Worm (Caenorhabditis elegans): Measurements from ENCODE around the gene ZC155.4.

The ZC155.4 gene

DNA sequence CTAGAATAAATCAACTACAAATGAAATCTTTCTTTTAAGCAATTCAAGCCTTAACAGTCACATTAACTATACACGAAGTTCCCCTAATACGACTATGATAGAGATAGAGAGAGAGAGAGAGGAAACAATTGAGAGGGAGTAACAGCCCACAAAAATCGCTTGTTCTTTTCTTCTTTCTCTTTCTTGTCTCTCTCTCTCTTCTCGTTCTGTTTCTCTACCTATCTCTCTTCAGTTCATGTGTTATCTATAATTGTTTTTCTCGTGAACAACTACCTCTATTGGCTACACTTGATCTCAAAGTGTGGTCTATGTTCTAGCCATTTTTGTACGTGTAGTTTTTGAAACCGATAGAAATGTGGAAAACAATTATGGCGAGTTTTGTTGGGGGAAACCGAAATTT, 12.6 kb downstream of the ZC155.4 start:
- TF ChIP-seq fos-1 (tag; optimal IDR thresholded peaks at IDR 0.05) (no peak), gei-8 (GFP tag; optimal IDR thresholded peaks at IDR 0.05) (no peak), skn-1 (tag; optimal IDR thresholded peaks at IDR 0.05) (no peak), ctbp-1 (GFP tag; IDR thresholded peaks at IDR 0.05) (no peak), ZK337.2 (GFP tag; IDR thresholded peaks at IDR 0.05) (no peak), Y75B8A.6 (GFP tag; IDR thresholded peaks at IDR 0.05) (no peak), unc-130 (GFP tag; optimal IDR thresholded peaks at IDR 0.05) (no peak), ztf-7 (tag; optimal IDR thresholded peaks at IDR 0.05) (peak; percentile 25), daf-19 (GFP tag; conservative IDR thresholded peaks at IDR 0.05) (no peak), lin-15B (tag; optimal IDR thresholded peaks at IDR 0.05) (no peak), ztf-11 (tag; optimal IDR thresholded peaks at IDR 0.05) (no peak), nhr-77 (tag; optimal IDR thresholded peaks at IDR 0.05) (peak; percentile 97), F44E2.7 (GFP tag; IDR thresholded peaks at IDR 0.05) (no peak), F37D6.2 (tag; optimal IDR thresholded peaks at IDR 0.05) (no peak), nhr-41 (GFP tag; IDR thresholded peaks at IDR 0.05) (no peak), rbr-2 (tag; optimal IDR thresholded peaks at IDR 0.05) (peak; percentile 28), ama-1 (optimal IDR thresholded peaks at IDR 0.05) (no peak), lin-13 (GFP tag; optimal IDR thresholded peaks at IDR 0.05) (no peak), zag-1 (tag; optimal IDR thresholded peaks at IDR 0.05) (no peak), ces-1 (GFP tag; optimal IDR thresholded peaks at IDR 0.05) (no peak), snpc-1.2 (GFP tag; IDR thresholded peaks at IDR 0.05) (no peak), nhr-42 (GFP tag; IDR thresholded peaks at IDR 0.05) (no peak), nhr-11 (tag; optimal IDR thresholded peaks at IDR 0.05) (peak; percentile 85), daf-12 (tag; optimal IDR thresholded peaks at IDR 0.05) (no peak), lsy-2 (tag; optimal IDR thresholded peaks at IDR 0.05) (peak; percentile 19 to 55), php-3 (GFP tag; IDR thresholded peaks at IDR 0.05) (no peak), madf-9 (GFP tag; conservative IDR thresholded peaks at IDR 0.05) (no peak), pqm-1 (tag; optimal IDR thresholded peaks at IDR 0.05) (peak; percentile 54), hlh-30 (tag; optimal IDR thresholded peaks at IDR 0.05; ENCODE audit: insufficient read depth) (peak; percentile 80), fkh-10 (GFP tag; optimal IDR thresholded peaks at IDR 0.05) (no peak), set-16 (GFP tag; IDR thresholded peaks at IDR 0.05) (no peak), lim-7 (GFP tag; IDR thresholded peaks at IDR 0.05) (no peak), snpc-4 (tag; optimal IDR thresholded peaks at IDR 0.05) (no peak), D1046.2 (GFP tag; IDR thresholded peaks at IDR 0.05) (no peak), daf-8 (GFP tag; IDR thresholded peaks at IDR 0.05) (no peak), ceh-44 (GFP tag; IDR thresholded peaks at IDR 0.05) (no peak), tra-1 (GFP tag; IDR thresholded peaks at IDR 0.05) (0 out of 2 replicates have a peak, but pooled peaks have one; percentile 27), T26A8.4 (GFP tag; IDR thresholded peaks at IDR 0.05) (no peak), arid-1 (GFP tag; conservative IDR thresholded peaks at IDR 0.05) (no peak), unc-62 (GFP tag; optimal IDR thresholded peaks at IDR 0.05 in 1 of 2) (no peak), unc-62 (tag; optimal IDR thresholded peaks at IDR 0.05) (no peak), nhr-48 (tag; optimal IDR thresholded peaks at IDR 0.05) (peak; percentile 11), lin-38 (GFP tag; IDR thresholded peaks at IDR 0.05) (no peak), vab-7 (GFP tag; IDR thresholded peaks at IDR 0.05) (no peak), nhr-111 (GFP tag; optimal IDR thresholded peaks at IDR 0.05) (no peak), mes-2 (tag; optimal IDR thresholded peaks at IDR 0.05; ENCODE audit: poor library complexity, severe bottlenecking) (peak; percentile 35), zip-11 (GFP tag; IDR thresholded peaks at IDR 0.05) (no peak), hlh-11 (tag; optimal IDR thresholded peaks at IDR 0.05) (peak; percentile 83), duxl-1 (tag; optimal IDR thresholded peaks at IDR 0.05; ENCODE audit: poor library complexity) (no peak), nhr-6 (tag; optimal IDR thresholded peaks at IDR 0.05) (peak; percentile 78), F49E8.2 (tag; optimal IDR thresholded peaks at IDR 0.05; ENCODE audit: borderline replicate concordance) (no peak), R02D3.7 (tag; optimal IDR thresholded peaks at IDR 0.05) (no peak), daf-16 (GFP tag; optimal IDR thresholded peaks at IDR 0.05) (no peak), daf-16 (tag; optimal IDR thresholded peaks at IDR 0.05) (peak; percentile 85)
